Fruit fly (Drosophila melanogaster): Measurements from ENCODE around the gene Ugt304A1.

Ugt304A1 gene

dm6 chr3R:11198062-11198472 lies 22.9 kb upstream of the Ugt304A1 start (continued):
- TF ChIP-seq CG4730 (GFP tag; IDR thresholded peaks at IDR 0.05) (no peak), Dfd (GFP tag; optimal IDR thresholded peaks at IDR 0.05) (no peak), CG16779 (GFP tag; IDR thresholded peaks at IDR 0.05) (0 out of 2 replicates have a peak, but pooled peaks have one; percentile 14), Jarid2 (GFP tag; optimal IDR thresholded peaks at IDR 0.05) (no peak), ftz-f1 (GFP tag; optimal IDR thresholded peaks at IDR 0.05) (peak; percentile 54), Fer3 (tag; optimal IDR thresholded peaks at IDR 0.05) (peak; percentile 12), CG2120 (GFP tag; optimal IDR thresholded peaks at IDR 0.05) (peak; percentile 3), CG7745 (tag; optimal IDR thresholded peaks at IDR 0.05) (no peak), bbx (GFP tag; IDR thresholded peaks at IDR 0.05; ENCODE audit: partially characterized antibody) (peak; percentile 41; the same call in 1 of the 2 replicates), Nf-YA (GFP tag; IDR thresholded peaks at IDR 0.05) (no peak), row (GFP tag; IDR thresholded peaks at IDR 0.05) (peak; percentile 70), pan (optimal IDR thresholded peaks at IDR 0.05) (no peak), pan (GFP tag; optimal IDR thresholded peaks at IDR 0.05 in 1 of 2, IDR thresholded peaks at IDR 0.05 in 1 of 2) (peak in 1 of 2 experiments; percentile 39), CG12744 (GFP tag; optimal IDR thresholded peaks at IDR 0.05) (no peak), CG31224 (GFP tag; IDR thresholded peaks at IDR 0.05) (no peak), Abd-B (GFP tag; optimal IDR thresholded peaks at IDR 0.05) (no peak), Deaf1 (tag; optimal IDR thresholded peaks at IDR 0.05) (no peak), CG43689 (GFP tag; IDR thresholded peaks at IDR 0.05) (no peak), CG13287 (GFP tag; IDR thresholded peaks at IDR 0.05; ENCODE audit: partially characterized antibody) (0 out of 2 replicates have a peak, but pooled peaks have one; percentile 11), dpn (GFP tag; optimal IDR thresholded peaks at IDR 0.05) (peak; percentile 19 to 27), Camta (GFP tag; optimal IDR thresholded peaks at IDR 0.05) (no peak), prd (optimal IDR thresholded peaks at IDR 0.05) (no peak), prd (GFP tag; IDR thresholded peaks at IDR 0.05) (no peak), CG31388 (GFP tag; optimal IDR thresholded peaks at IDR 0.05) (no peak), Oli (tag; optimal IDR thresholded peaks at IDR 0.05) (no peak), CG12071 (GFP tag; optimal IDR thresholded peaks at IDR 0.05) (peak; percentile 50), CG34376 (GFP tag; optimal IDR thresholded peaks at IDR 0.05) (peak; percentile 36), CG6175 (GFP tag; IDR thresholded peaks at IDR 0.05) (0 out of 3 replicates have a peak, but pooled peaks have one; percentile 23), Hey (tag; optimal IDR thresholded peaks at IDR 0.05) (peak; percentile 46), pita (GFP tag; optimal IDR thresholded peaks at IDR 0.05) (no peak), CG7987 (GFP tag; optimal IDR thresholded peaks at IDR 0.05) (peak; percentile 23), HmgD (GFP tag; optimal IDR thresholded peaks at IDR 0.05) (peak; percentile 3), CG4617 (GFP tag; optimal IDR thresholded peaks at IDR 0.05; ENCODE audit: borderline replicate concordance) (no peak), CG18599 (GFP tag; optimal IDR thresholded peaks at IDR 0.05) (peak; percentile 21), Asciz (GFP tag; optimal IDR thresholded peaks at IDR 0.05) (peak; percentile 15), CG6813 (GFP tag; optimal IDR thresholded peaks at IDR 0.05) (no peak), CG32532 (GFP tag; IDR thresholded peaks at IDR 0.05) (peak; percentile 54), nerfin-1 (tag; optimal IDR thresholded peaks at IDR 0.05) (no peak), mld (GFP tag; IDR thresholded peaks at IDR 0.05; ENCODE audit: partially characterized antibody) (no peak), CG17186 (GFP tag; optimal IDR thresholded peaks at IDR 0.05) (no peak), crc (GFP tag; optimal IDR thresholded peaks at IDR 0.05) (no peak), lab (GFP tag; optimal IDR thresholded peaks at IDR 0.05) (peak; percentile 45), CG14050 (GFP tag; IDR thresholded peaks at IDR 0.05) (no peak), sug (tag; optimal IDR thresholded peaks at IDR 0.05) (peak; percentile 52), CG34422 (GFP tag; IDR thresholded peaks at IDR 0.05) (peak; percentile 41; the same call in 1 of the 3 replicates), Rfx (GFP tag; IDR thresholded peaks at IDR 0.05) (peak; percentile 44; the same call in 1 of the 2 replicates), Pdp1 (GFP tag; optimal IDR thresholded peaks at IDR 0.05) (peak in 1 of 2 experiments; percentile 92), knrl (GFP tag; IDR thresholded peaks at IDR 0.05; ENCODE audit: partially characterized antibody) (no peak), CG6689 (GFP tag; IDR thresholded peaks at IDR 0.05) (no peak), CG16815 (GFP tag; optimal IDR thresholded peaks at IDR 0.05) (no peak)
